Worm (Caenorhabditis elegans): ENCODE measurements around the gene stdh-3.

Gene stdh-3

DNA sequence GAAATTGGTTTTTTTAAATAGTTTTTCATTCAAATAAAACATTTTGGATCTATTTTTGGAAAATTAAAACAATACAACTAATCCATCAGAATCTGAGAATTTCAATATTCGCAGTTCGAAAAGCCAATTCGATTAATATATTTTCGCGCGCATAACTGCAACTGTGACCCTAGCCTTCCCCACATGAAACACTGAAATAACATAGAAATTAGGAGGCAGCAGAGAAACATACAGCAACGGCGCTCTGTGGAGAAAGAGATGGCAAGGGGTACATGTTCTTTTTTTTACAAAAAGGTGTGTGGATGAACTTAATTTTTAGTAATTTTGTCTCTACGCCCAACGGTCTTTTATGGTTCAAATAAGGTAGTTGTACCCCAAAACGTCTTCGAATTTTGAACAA is 24.2 kb upstream of the stdh-3 start:
- TF ChIP-seq tbp1 (GFP tag; optimal IDR thresholded peaks at IDR 0.05) (no peak), hmg-1.2 (GFP tag; IDR thresholded peaks at IDR 0.05) (peak; percentile 71; the same call in 1 of the 2 replicates), mcd-1 (GFP tag; IDR thresholded peaks at IDR 0.05) (0 out of 2 replicates have a peak, but pooled peaks have one; percentile 8)

DNA sequence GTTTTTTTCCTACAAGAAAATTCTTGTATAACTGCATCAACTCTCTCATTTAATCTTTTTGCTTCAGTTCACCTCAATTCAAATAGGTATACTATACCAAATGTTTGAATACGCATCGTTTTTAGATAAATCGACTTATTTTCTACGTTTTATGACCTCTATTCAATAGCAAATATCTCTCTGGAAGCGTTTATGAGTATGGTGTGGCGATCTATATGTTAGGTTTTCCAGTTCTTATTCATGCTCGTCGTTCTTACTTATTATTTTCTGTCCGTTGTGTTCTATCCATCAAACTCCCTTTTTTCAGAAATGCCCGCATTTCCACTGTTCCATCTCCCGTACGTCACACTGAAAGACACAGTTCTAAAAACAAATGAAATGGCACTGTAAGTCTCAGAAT is 23.8 kb upstream of the stdh-3 start, which contains the start of gene T22G5.3:
TSS of gene T22G5.3 (plus strand) at position 301 of the 400 bp plus-strand sequence.
- TF ChIP-seq F57A8.1 (GFP tag; optimal IDR thresholded peaks at IDR 0.05) (no peak), Y79H2A.3 (GFP tag; conservative IDR thresholded peaks at IDR 0.05) (no peak), fkh-3 (tag; optimal IDR thresholded peaks at IDR 0.05) (no peak)

DNA sequence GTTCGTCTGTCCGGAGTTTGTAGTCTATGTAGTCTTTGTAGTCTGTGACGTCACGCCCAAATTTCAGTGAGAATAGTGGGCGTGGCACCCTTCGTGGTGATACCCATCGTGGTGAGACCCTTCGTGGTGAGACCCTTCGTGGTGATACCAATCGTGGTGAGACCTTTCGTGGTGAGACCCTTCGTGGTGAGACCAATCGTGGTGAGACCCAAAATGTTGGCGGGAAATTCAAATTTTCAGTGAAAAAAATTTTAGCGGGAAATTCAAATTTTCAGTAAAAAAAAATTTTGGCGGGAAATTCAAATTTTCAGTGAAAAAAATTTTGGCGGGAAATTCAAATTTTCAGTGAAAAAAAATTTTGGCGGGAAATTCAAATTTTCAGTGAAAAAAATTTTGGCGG is 22.2 kb upstream of the stdh-3 start:
- TF ChIP-seq F33H1.4 (GFP tag; IDR thresholded peaks at IDR 0.05) (peak; percentile 73), D2030.7 (GFP tag; IDR thresholded peaks at IDR 0.05) (peak; percentile 24; the same call in 1 of the 2 replicates)

DNA sequence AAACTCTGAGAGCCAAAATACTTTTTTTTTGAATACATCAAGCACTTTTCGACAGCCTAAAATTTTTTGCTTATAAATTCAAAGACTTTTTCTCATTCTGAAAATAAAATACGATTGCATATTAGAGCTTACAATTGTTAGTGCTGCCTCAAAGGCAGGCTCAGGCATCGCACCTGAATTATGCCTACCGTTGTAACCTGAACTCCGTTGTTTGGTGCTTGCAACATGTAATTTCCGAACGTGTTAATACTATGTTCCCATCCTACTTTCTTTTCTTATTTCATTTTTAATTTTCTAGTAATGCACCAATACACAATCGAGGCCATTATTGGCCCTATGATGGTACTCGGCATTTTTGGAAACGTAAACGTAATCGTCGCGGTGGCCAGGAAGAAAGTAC is 17.1 kb upstream of the stdh-3 start, which contains the start of gene srsx-19:
TSS of gene srsx-19 (plus strand) at position 301 of the 400 bp plus-strand sequence.
- TF ChIP-seq rpc-1 (optimal IDR thresholded peaks at IDR 0.05) = no peak
- TF ChIP-seq rpc-1 (tag; optimal IDR thresholded peaks at IDR 0.05) = no peak
- no peak for TF ChIP-seq atf-7 (tag; optimal IDR thresholded peaks at IDR 0.05)
- no peak for TF ChIP-seq lsl-1 (GFP tag; optimal IDR thresholded peaks at IDR 0.05)
- no peak for TF ChIP-seq hsf-1 (GFP tag; IDR thresholded peaks at IDR 0.05)
- no peak for TF ChIP-seq F55B11.4 (tag; optimal IDR thresholded peaks at IDR 0.05; ENCODE audit: borderline replicate concordance, insufficient read depth)
- TF ChIP-seq athp-1 (tag; optimal IDR thresholded peaks at IDR 0.05) = no peak
- no peak for TF ChIP-seq lin-35 (GFP tag; optimal IDR thresholded peaks at IDR 0.05)
- no peak for TF ChIP-seq ztf-25 (GFP tag; IDR thresholded peaks at IDR 0.05)
- TF ChIP-seq bed-2 (GFP tag; IDR thresholded peaks at IDR 0.05) = no peak
- TF ChIP-seq B0019.2 (GFP tag; conservative IDR thresholded peaks at IDR 0.05) = no peak
- no peak for TF ChIP-seq bed-1 (GFP tag; IDR thresholded peaks at IDR 0.05)
- TF ChIP-seq F57A8.1 (GFP tag; optimal IDR thresholded peaks at IDR 0.05) = no peak
- no peak for TF ChIP-seq egl-44 (GFP tag; IDR thresholded peaks at IDR 0.05)
- TF ChIP-seq zim-3 (tag; optimal IDR thresholded peaks at IDR 0.05) = no peak
- no peak for TF ChIP-seq nhr-179 (tag; optimal IDR thresholded peaks at IDR 0.05)
- no peak for TF ChIP-seq ztf-22 (GFP tag; optimal IDR thresholded peaks at IDR 0.05)

DNA sequence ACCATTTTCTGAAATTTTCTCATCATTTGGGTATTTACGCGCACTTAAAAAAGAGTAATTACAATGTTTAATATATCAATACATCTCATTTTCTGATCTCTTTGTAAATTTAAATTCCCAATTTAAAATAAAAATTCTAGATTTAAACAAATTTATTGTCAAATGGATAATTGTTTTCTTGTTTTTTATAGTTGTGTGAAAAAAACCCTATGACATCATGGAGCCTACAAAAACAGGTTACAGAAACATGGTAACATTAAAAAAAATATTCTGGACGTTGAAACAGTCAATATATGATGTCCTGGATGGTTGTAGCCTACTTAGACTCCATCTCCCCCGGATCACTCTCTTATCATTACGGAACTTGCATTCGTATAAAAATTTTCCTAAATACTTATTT is 14.9 kb upstream of the stdh-3 start, which contains the start of gene spp-12:
TSS of gene spp-12 (plus strand) at position 301 of the 400 bp plus-strand sequence.
- no peak for TF ChIP-seq mcd-1 (GFP tag; IDR thresholded peaks at IDR 0.05)
- TF ChIP-seq attf-6 (GFP tag; IDR thresholded peaks at IDR 0.05) = no peak
- no peak for TF ChIP-seq hmg-1.2 (GFP tag; IDR thresholded peaks at IDR 0.05)
- no peak for TF ChIP-seq repo-1 (tag; optimal IDR thresholded peaks at IDR 0.05)
- no peak for TF ChIP-seq nfyb-1 (GFP tag; IDR thresholded peaks at IDR 0.05)
- no peak for TF ChIP-seq Y67H2A.10 (GFP tag; conservative IDR thresholded peaks at IDR 0.05)
- TF ChIP-seq aptf-3 (GFP tag; IDR thresholded peaks at IDR 0.05) = no peak
- no peak for TF ChIP-seq ets-4 (GFP tag; optimal IDR thresholded peaks at IDR 0.05)
- TF ChIP-seq hmg-20 (GFP tag; IDR thresholded peaks at IDR 0.05) = no peak
- TF ChIP-seq die-1 (tag; optimal IDR thresholded peaks at IDR 0.05) = no peak
- TF ChIP-seq hlh-26 (GFP tag; conservative IDR thresholded peaks at IDR 0.05) = no peak
- no peak for TF ChIP-seq F37B4.10 (GFP tag; IDR thresholded peaks at IDR 0.05)
- TF ChIP-seq lin-35 (GFP tag; optimal IDR thresholded peaks at IDR 0.05) = no peak
- no peak for TF ChIP-seq F23B12.7 (tag; optimal IDR thresholded peaks at IDR 0.05; ENCODE audit: insufficient read depth)
- TF ChIP-seq madf-6 (GFP tag; IDR thresholded peaks at IDR 0.05) = no peak
- no peak for TF ChIP-seq egrh-3 (GFP tag; IDR thresholded peaks at IDR 0.05)
- TF ChIP-seq ztf-28 (GFP tag; IDR thresholded peaks at IDR 0.05) = no peak
- no peak for TF ChIP-seq F49E8.2 (tag; optimal IDR thresholded peaks at IDR 0.05; ENCODE audit: insufficient read depth)
- TF ChIP-seq ztf-25 (GFP tag; IDR thresholded peaks at IDR 0.05) = no peak
